Fruit fly (Drosophila melanogaster) whole organism, embryonic: Measurements from ENCODE around the gene GIIIspla2.
A peak's percentile ranks its signal among the peaks of the same experiment; 100 is the strongest.

ENCODE experiments used
- CG11504 ChIP-seq: fragments of 200-800 bp; sonication (Bioruptor generic); optimal IDR thresholded peaks from 3 replicates; lab custom pipeline; 2019; ENCODE audit warnings: missing biosample characterization, mild to moderate bottlenecking, missing genetic modification characterization, moderate library complexity
- CG11723 ChIP-seq: fragments of 200-800 bp; sonication (Bioruptor generic); optimal IDR thresholded peaks from 2 replicates; lab custom pipeline; 2017; ENCODE audit warnings: missing biosample characterization, mild to moderate bottlenecking, missing genetic modification characterization
- CG13624 ChIP-seq: fragments of 200-800 bp; sonication (Bioruptor generic); optimal IDR thresholded peaks from 2 replicates; lab custom pipeline; 2016; ENCODE audit warnings: missing biosample characterization, missing genetic modification characterization
- CG14050 ChIP-seq: fragments of 200-800 bp; sonication (Bioruptor generic); IDR thresholded peaks from 3 replicates; pipeline ENCODE4 v1.3.6; 2022; ENCODE audit warnings: missing biosample characterization, missing genetic modification characterization
- CG14710 ChIP-seq: fragments of 200-800 bp; sonication (Bioruptor generic); optimal IDR thresholded peaks from 3 replicates; lab custom pipeline; 2019; ENCODE audit warnings: missing biosample characterization, mild to moderate bottlenecking, missing genetic modification characterization, moderate library complexity
- CG15479 ChIP-seq: fragments of 200-800 bp; sonication (Bioruptor generic); optimal IDR thresholded peaks from 3 replicates; lab custom pipeline; 2019; ENCODE audit warnings: missing biosample characterization, mild to moderate bottlenecking, missing genetic modification characterization, moderate library complexity
- CG17385 ChIP-seq: fragments of 200-800 bp; sonication (Bioruptor generic); optimal IDR thresholded peaks from 3 replicates; lab custom pipeline; 2018; ENCODE audit warnings: missing biosample characterization, mild to moderate bottlenecking, missing genetic modification characterization
- CG17912 ChIP-seq: fragments of 200-800 bp; sonication (Bioruptor generic); optimal IDR thresholded peaks from 2 replicates; lab custom pipeline; 2018; ENCODE audit warnings: missing biosample characterization, mild to moderate bottlenecking, missing genetic modification characterization
- CG2116 ChIP-seq: fragments of 200-800 bp; sonication (Bioruptor generic); optimal IDR thresholded peaks from 3 replicates; lab custom pipeline; 2018; ENCODE audit warnings: missing biosample characterization, mild to moderate bottlenecking, missing genetic modification characterization
- CG33213 ChIP-seq: fragments of 200-800 bp; sonication (Bioruptor generic); optimal IDR thresholded peaks from 3 replicates; lab custom pipeline; 2016; ENCODE audit warnings: missing biosample characterization, missing genetic modification characterization
- CG34422 ChIP-seq: fragments of 200-800 bp; sonication (Bioruptor generic); IDR thresholded peaks from 3 replicates; pipeline ENCODE4 v1.3.6; 2022; ENCODE audit warnings: missing biosample characterization, missing genetic modification characterization
- CG42726 ChIP-seq: fragments of 200-800 bp; sonication (Bioruptor generic); IDR thresholded peaks from 2 replicates; pipeline ENCODE4 v1.3.6; 2022; ENCODE audit warnings: missing biosample characterization, missing genetic modification characterization; ENCODE audit not compliant: partially characterized antibody
- CG4328 ChIP-seq: fragments of 200-800 bp; sonication (Bioruptor generic); optimal IDR thresholded peaks from 3 replicates; lab custom pipeline; 2017; ENCODE audit warnings: missing biosample characterization, missing genetic modification reagents, missing genetic modification characterization
- CG4360 ChIP-seq: fragments of 200-800 bp; sonication (Bioruptor generic); IDR thresholded peaks from 2 replicates; pipeline ENCODE4 v1.3.6; 2022; ENCODE audit warnings: missing biosample characterization, missing genetic modification characterization
- CG4404 ChIP-seq: fragments of 200-800 bp; sonication (Bioruptor generic); IDR thresholded peaks from 2 replicates; pipeline ENCODE4 v1.3.6; 2022; ENCODE audit warnings: missing biosample characterization, missing genetic modification characterization
- CG4617 ChIP-seq: fragments of 200-800 bp; sonication (Bioruptor generic); optimal IDR thresholded peaks from 3 replicates; lab custom pipeline; 2016; ENCODE audit warnings: missing biosample characterization, missing genetic modification characterization, borderline replicate concordance
- CG8089 ChIP-seq: fragments of 200-800 bp; sonication (Bioruptor generic); optimal IDR thresholded peaks from 3 replicates; lab custom pipeline; 2016; ENCODE audit warnings: missing biosample characterization, missing genetic modification characterization
- CG9727 ChIP-seq: fragments of 200-800 bp; sonication (Bioruptor generic); optimal IDR thresholded peaks from 3 replicates; lab custom pipeline; 2017; ENCODE audit warnings: missing biosample characterization, mild to moderate bottlenecking, missing genetic modification characterization
- CG9797 ChIP-seq: fragments of 200-800 bp; sonication (Bioruptor generic); optimal IDR thresholded peaks from 3 replicates; lab custom pipeline; 2018; ENCODE audit warnings: missing biosample characterization, mild to moderate bottlenecking, missing genetic modification characterization
- Dref ChIP-seq: fragments of 200-800 bp; sonication (Bioruptor generic); IDR thresholded peaks from 2 replicates; pipeline ENCODE4 v1.3.6; 2022; ENCODE audit warnings: missing biosample characterization, missing genetic modification characterization
- Elba2 ChIP-seq: fragments of 200-800 bp; sonication (Bioruptor generic); optimal IDR thresholded peaks from 3 replicates; lab custom pipeline; 2016; ENCODE audit warnings: missing biosample characterization, missing genetic modification characterization
- Ets97D ChIP-seq: fragments of 200-800 bp; sonication (Bioruptor generic); optimal IDR thresholded peaks from 3 replicates; lab custom pipeline; 2016; ENCODE audit warnings: missing biosample characterization, missing genetic modification characterization
- Myb ChIP-seq: fragments of 200-800 bp; sonication (Bioruptor generic); optimal IDR thresholded peaks from 2 replicates; lab custom pipeline; 2016; ENCODE audit warnings: missing biosample characterization, missing genetic modification characterization
- Rx ChIP-seq: fragments of 200-800 bp; sonication (Bioruptor generic); IDR thresholded peaks from 2 replicates; pipeline ENCODE4 v1.3.6; 2022; ENCODE audit warnings: missing biosample characterization, missing genetic modification characterization
- Scr ChIP-seq: fragments of 200-800 bp; sonication (Bioruptor generic); IDR thresholded peaks from 2 replicates; pipeline ENCODE4 v1.3.6; 2022; ENCODE audit warnings: missing biosample characterization, missing genetic modification characterization; ENCODE audit not compliant: partially characterized antibody
- Sin3A ChIP-seq: fragments of >200 bp; optimal IDR thresholded peaks from 2 replicates; lab custom pipeline; 2018
- Six4 ChIP-seq: fragments of 200-800 bp; sonication (Bioruptor generic); optimal IDR thresholded peaks from 2 replicates; lab custom pipeline; 2016; ENCODE audit warnings: missing biosample characterization, missing genetic modification characterization
- Xrp1 ChIP-seq: fragments of 200-800 bp; sonication (Bioruptor generic); IDR thresholded peaks from 2 replicates; pipeline ENCODE4 v1.3.6; 2022; ENCODE audit warnings: missing biosample characterization, missing genetic modification characterization
- YL-1 ChIP-seq: fragments of 200-800 bp; sonication (Bioruptor generic); optimal IDR thresholded peaks from 3 replicates; lab custom pipeline; 2017; ENCODE audit warnings: missing biosample characterization, mild to moderate bottlenecking, missing genetic modification characterization
- amos ChIP-seq: fragments of 200-800 bp; sonication (Bioruptor generic); IDR thresholded peaks from 2 replicates; pipeline ENCODE4 v1.3.6; 2022; ENCODE audit warnings: missing biosample characterization, missing genetic modification characterization; ENCODE audit not compliant: partially characterized antibody
- bsh ChIP-seq, 2 experiments: fragments of 200-800 bp; sonication (Bioruptor generic); optimal IDR thresholded peaks; 2 replicates each; lab custom pipeline; 2017 to 2018; ENCODE audit warnings: mild to moderate bottlenecking in 2 of 2, missing biosample characterization in 2 of 2, missing genetic modification characterization in 2 of 2, moderate library complexity in 1 of 2
- cg ChIP-seq: fragments of 200-800 bp; sonication (Bioruptor generic); optimal IDR thresholded peaks from 3 replicates; lab custom pipeline; 2019; ENCODE audit warnings: missing biosample characterization, mild to moderate bottlenecking, missing genetic modification characterization, moderate library complexity
- chinmo ChIP-seq: fragments of 200-800 bp; sonication (Bioruptor generic); IDR thresholded peaks from 4 replicates; pipeline ENCODE4 v1.3.6; 2022; ENCODE audit warnings: missing biosample characterization, missing genetic modification characterization; ENCODE audit not compliant: partially characterized antibody
- chm ChIP-seq: fragments of 200-800 bp; sonication (Bioruptor generic); IDR thresholded peaks from 2 replicates; pipeline ENCODE4 v1.3.6; 2022; ENCODE audit warnings: missing biosample characterization, missing genetic modification characterization
- croc ChIP-seq: fragments of 200-800 bp; sonication (Bioruptor generic); conservative IDR thresholded peaks from 3 replicates; pipeline ENCODE4 v1.3.6; 2022; ENCODE audit warnings: missing biosample characterization, missing genetic modification characterization
- crol ChIP-seq: fragments of 200-800 bp; sonication (Bioruptor generic); IDR thresholded peaks from 2 replicates; pipeline ENCODE4 v1.3.6; 2022; ENCODE audit warnings: missing biosample characterization, missing genetic modification characterization
- crp ChIP-seq, 2 experiments: fragments of 200-800 bp; sonication (Bioruptor generic); optimal IDR thresholded peaks; 2 replicates in 1 of 2; 3 replicates in 1 of 2; lab custom pipeline; 2017; ENCODE audit warnings: missing biosample characterization in 2 of 2, missing genetic modification characterization in 2 of 2, mild to moderate bottlenecking in 1 of 2, moderate library complexity in 1 of 2
- disco-r ChIP-seq: fragments of 200-800 bp; sonication (Bioruptor generic); optimal IDR thresholded peaks from 2 replicates; lab custom pipeline; 2016; ENCODE audit warnings: missing biosample characterization, missing genetic modification characterization
- dm ChIP-seq: fragments of 200-800 bp; sonication (Bioruptor generic); optimal IDR thresholded peaks from 3 replicates; lab custom pipeline; 2016; ENCODE audit warnings: missing biosample characterization, missing genetic modification characterization
- dpn ChIP-seq, 2 experiments: fragments of 200-800 bp; sonication (Bioruptor generic); optimal IDR thresholded peaks; 3 replicates each; lab custom pipeline; 2016; ENCODE audit warnings: missing biosample characterization in 2 of 2, missing genetic modification characterization in 2 of 2
- gfzf ChIP-seq: fragments of 200-800 bp; sonication (Bioruptor generic); optimal IDR thresholded peaks from 2 replicates; lab custom pipeline; 2016; ENCODE audit warnings: missing biosample characterization, mild to moderate bottlenecking, missing genetic modification characterization, moderate library complexity
- jumu ChIP-seq: fragments of 200-800 bp; sonication (Bioruptor generic); optimal IDR thresholded peaks from 3 replicates; lab custom pipeline; 2016; ENCODE audit warnings: missing biosample characterization, missing genetic modification characterization
- kni ChIP-seq: fragments of 200-800 bp; sonication (Bioruptor generic); optimal IDR thresholded peaks from 3 replicates; lab custom pipeline; 2017; ENCODE audit warnings: mild to moderate bottlenecking, missing biosample characterization, missing genetic modification reagents, missing genetic modification characterization
- nmo ChIP-seq: fragments of 200-800 bp; sonication (Bioruptor generic); optimal IDR thresholded peaks from 2 replicates; lab custom pipeline; 2018; ENCODE audit warnings: missing biosample characterization, mild to moderate bottlenecking, missing genetic modification characterization, moderate library complexity
- pzg ChIP-seq: fragments of 200-800 bp; sonication (Bioruptor generic); optimal IDR thresholded peaks from 3 replicates; lab custom pipeline; 2018; ENCODE audit warnings: missing biosample characterization, mild to moderate bottlenecking, missing genetic modification characterization, moderate library complexity
- row ChIP-seq: fragments of 200-800 bp; sonication (Bioruptor generic); IDR thresholded peaks from 3 replicates; pipeline ENCODE4 v1.3.6; 2022; ENCODE audit warnings: missing biosample characterization, missing genetic modification characterization
- scrt ChIP-seq: fragments of 200-800 bp; sonication (Bioruptor generic); optimal IDR thresholded peaks from 2 replicates; lab custom pipeline; 2018; ENCODE audit warnings: missing biosample characterization, mild to moderate bottlenecking, missing genetic modification characterization, moderate library complexity
- stwl ChIP-seq: fragments of 200-800 bp; sonication (Bioruptor generic); optimal IDR thresholded peaks from 3 replicates; lab custom pipeline; 2018; ENCODE audit warnings: missing biosample characterization, mild to moderate bottlenecking, missing genetic modification characterization, moderate library complexity

The GIIIspla2 gene

DNA sequence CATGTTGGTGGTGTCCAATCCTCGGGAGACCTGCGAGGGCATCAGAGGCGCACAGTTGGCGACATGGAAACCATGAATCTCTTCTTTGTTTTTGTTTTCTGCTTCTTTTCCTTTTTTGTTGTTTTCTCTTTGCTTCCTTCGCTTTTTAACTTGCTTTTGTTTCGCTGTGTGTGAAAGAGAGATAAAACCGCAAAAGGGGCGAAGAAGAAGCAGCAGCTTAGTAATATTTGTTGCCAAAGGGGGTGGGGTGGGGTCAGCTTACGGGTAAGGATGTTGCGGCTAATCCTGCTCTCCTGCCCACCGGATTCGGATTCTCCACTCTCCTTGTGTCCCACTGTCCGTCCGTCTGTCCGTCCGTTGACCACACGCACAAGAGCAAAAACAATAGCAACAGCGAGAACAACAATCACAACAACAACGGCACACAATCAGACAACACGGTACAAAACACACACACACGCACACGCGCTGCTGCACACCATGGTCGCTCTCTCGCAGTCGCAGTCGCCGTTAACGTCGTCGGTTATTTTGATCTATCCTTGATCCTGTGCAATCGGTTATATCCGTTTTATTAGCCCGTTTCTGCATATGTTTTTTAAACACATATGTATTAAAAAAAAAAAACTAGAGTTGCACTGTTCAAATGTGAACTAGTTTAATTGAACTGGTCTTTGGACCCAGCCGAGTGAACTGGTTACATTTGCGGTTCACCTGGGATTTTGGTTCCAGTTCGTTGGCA lies 19.0 kb downstream of the GIIIspla2 start (continued):
- TF ChIP-seq CG8089 (GFP tag; lab: Kevin White, UChicago) (no peak), chinmo (GFP tag; lab: Robert Waterston, UW) (0 out of 4 replicates have a peak, but pooled peaks have one; percentile 41), cg (GFP tag; lab: Kevin White, UChicago) (peak; percentile 74), CG4360 (GFP tag; lab: Robert Waterston, UW) (peak; percentile 86), CG33213 (no peak), disco-r (GFP tag; lab: Kevin White, UChicago) (no peak), CG34422 (GFP tag; lab: Robert Waterston, UW) (peak; percentile 26; the same call in 1 of the 3 replicates), amos (GFP tag; lab: Robert Waterston, UW) (peak; percentile 45; the same call in 1 of the 2 replicates), jumu (GFP tag; lab: Kevin White, UChicago) (no peak), bsh (GFP tag; optimal IDR thresholded peaks at IDR 0.05; lab: Kevin White, UChicago) (peak in 1 of 2 experiments; percentile 31), dm (GFP tag; lab: Kevin White, UChicago) (peak; percentile 11), CG4404 (GFP tag; lab: Robert Waterston, UW) (no peak), row (GFP tag; lab: Robert Waterston, UW) (0 out of 3 replicates have a peak, but pooled peaks have one; percentile 19), CG11504 (tag; lab: Kevin White, UChicago) (no peak), kni (GFP tag; lab: Kevin White, UChicago) (peak; percentile 26), CG9727 (no peak), scrt (GFP tag; lab: Kevin White, UChicago) (no peak), crol (peak; percentile 29; the same call in 1 of the 2 replicates), YL-1 (peak; percentile 29), Scr (GFP tag; lab: Robert Waterston, UW) (peak; percentile 43; the same call in 1 of the 2 replicates), croc (GFP tag; lab: Robert Waterston, UW) (no peak), Elba2 (GFP tag; lab: Kevin White, UChicago) (peak; percentile 16)

DNA sequence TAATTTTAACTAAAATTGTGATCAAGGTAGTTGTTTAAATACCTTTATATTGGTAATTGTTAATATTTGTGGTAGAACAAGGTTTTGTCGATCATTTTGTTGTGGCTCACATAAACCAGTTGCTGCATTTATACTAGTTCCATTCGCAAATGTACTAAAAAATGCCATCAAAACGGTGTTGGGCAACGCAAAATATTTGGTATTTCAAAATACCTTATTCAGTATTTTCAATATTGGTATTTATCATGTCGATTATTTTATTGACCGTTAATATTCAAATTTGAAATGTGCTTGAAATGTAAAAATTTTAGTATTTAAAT lies 19.6 kb downstream of the GIIIspla2 start, which contains the start of gene slpr:
Gene slpr (minus strand): TSS at position 156 of the 320 bp plus-strand sequence.
- no peak for TF ChIP-seq CG4617 (GFP tag; lab: Kevin White, UChicago)
- no peak for TF ChIP-seq crp (GFP tag; optimal IDR thresholded peaks at IDR 0.05; lab: Kevin White, UChicago)
- TF ChIP-seq Ets97D = peak; percentile 50
- no peak for TF ChIP-seq CG14050 (GFP tag; lab: Robert Waterston, UW)
- TF ChIP-seq Xrp1 (GFP tag; lab: Robert Waterston, UW) = no peak
- peak; percentile 66 for TF ChIP-seq CG9797 (GFP tag; lab: Kevin White, UChicago)
- TF ChIP-seq CG14710 (tag; lab: Kevin White, UChicago) = peak; percentile 44
- TF ChIP-seq Myb (GFP tag; lab: Kevin White, UChicago) = peak; percentile 91
- TF ChIP-seq Dref (GFP tag; lab: Robert Waterston, UW) = peak; percentile 53
- TF ChIP-seq dpn (GFP tag; optimal IDR thresholded peaks at IDR 0.05; lab: Kevin White, UChicago) = no peak
- no peak for TF ChIP-seq chm (GFP tag; lab: Robert Waterston, UW)
- TF ChIP-seq CG13624 (GFP tag; lab: Kevin White, UChicago) = no peak
- 0 out of 4 replicates have a peak, but pooled peaks have one; percentile 8 for TF ChIP-seq chinmo (GFP tag; lab: Robert Waterston, UW)
- no peak for TF ChIP-seq CG17385
- no peak for TF ChIP-seq CG42726 (GFP tag; lab: Robert Waterston, UW)
- TF ChIP-seq CG15479 (GFP tag; lab: Kevin White, UChicago) = no peak
- TF ChIP-seq CG2116 = peak; percentile 57
- TF ChIP-seq Sin3A (lab: Kevin White, UChicago) = peak; percentile 22
- peak; percentile 23 for TF ChIP-seq nmo (GFP tag; lab: Kevin White, UChicago)
- TF ChIP-seq YL-1 = no peak
- TF ChIP-seq gfzf = peak; percentile 83
- peak; percentile 48 for TF ChIP-seq stwl (tag; lab: Kevin White, UChicago)
- TF ChIP-seq Rx (GFP tag; lab: Robert Waterston, UW) = no peak
- TF ChIP-seq CG4328 (GFP tag; lab: Kevin White, UChicago) = no peak
- TF ChIP-seq Six4 = no peak
- TF ChIP-seq CG17912 (GFP tag; lab: Kevin White, UChicago) = no peak
- TF ChIP-seq pzg (GFP tag; lab: Kevin White, UChicago) = peak; percentile 69
- TF ChIP-seq CG11723 = no peak
